Fruit fly (Drosophila melanogaster) whole organism, prepupa: ENCODE results near the gene CG12477.
A peak's percentile ranks its signal among the peaks of the same experiment; 100 is the strongest.

Experiments
- Blimp-1 ChIP-seq: fragments of 200-800 bp; sonication (Bioruptor generic); optimal IDR thresholded peaks from 3 replicates; lab custom pipeline; 2017; ENCODE audit warnings: missing biosample characterization, missing genetic modification characterization, mild to moderate bottlenecking, moderate library complexity, missing genetic modification reagents
- CG10669 ChIP-seq: fragments of 200-800 bp; sonication (Bioruptor generic); optimal IDR thresholded peaks from 3 replicates; lab custom pipeline; 2018; ENCODE audit warnings: missing biosample characterization, mild to moderate bottlenecking, missing genetic modification characterization, moderate library complexity
- CG11762 ChIP-seq: fragments of 200-800 bp; sonication (Bioruptor generic); optimal IDR thresholded peaks from 3 replicates; lab custom pipeline; 2016; ENCODE audit warnings: missing biosample characterization, missing genetic modification characterization; ENCODE audit not compliant: insufficient read depth
- CG11902 ChIP-seq: fragments of 200-800 bp; sonication (Bioruptor generic); optimal IDR thresholded peaks from 3 replicates; lab custom pipeline; 2016; ENCODE audit warnings: missing biosample characterization, missing genetic modification characterization
- CG15336 ChIP-seq: fragments of 200-800 bp; sonication (Bioruptor generic); IDR thresholded peaks from 2 replicates; pipeline ENCODE4 v1.3.6; 2022; ENCODE audit warnings: missing biosample characterization, missing genetic modification characterization
- CG1621 ChIP-seq: fragments of 200-800 bp; sonication (Bioruptor generic); optimal IDR thresholded peaks from 3 replicates; lab custom pipeline; 2018; ENCODE audit warnings: missing biosample characterization, mild to moderate bottlenecking, missing genetic modification characterization
- CG16779 ChIP-seq: fragments of 200-800 bp; sonication (Bioruptor generic); optimal IDR thresholded peaks from 3 replicates; lab custom pipeline; 2017; ENCODE audit warnings: missing biosample characterization, mild to moderate bottlenecking, missing genetic modification characterization
- CG3032 ChIP-seq: fragments of 200-800 bp; optimal IDR thresholded peaks from 2 replicates; lab custom pipeline; 2019; ENCODE audit warnings: missing biosample characterization, mild to moderate bottlenecking, missing genetic modification characterization, moderate library complexity
- CG31627 ChIP-seq: fragments of 200-800 bp; sonication (Bioruptor generic); optimal IDR thresholded peaks from 3 replicates; lab custom pipeline; 2016; ENCODE audit warnings: missing biosample characterization, missing genetic modification characterization
- CG34406 ChIP-seq: fragments of 200-800 bp; sonication (Bioruptor generic); optimal IDR thresholded peaks from 3 replicates; lab custom pipeline; 2016; ENCODE audit warnings: missing biosample characterization, missing genetic modification characterization
- CG3919 ChIP-seq: fragments of 200-800 bp; sonication (Bioruptor generic); optimal IDR thresholded peaks from 3 replicates; lab custom pipeline; 2016; ENCODE audit warnings: missing biosample characterization, missing genetic modification characterization
- CG4318 ChIP-seq: fragments of 200-800 bp; sonication (Bioruptor generic); optimal IDR thresholded peaks from 3 replicates; lab custom pipeline; 2017; ENCODE audit warnings: missing biosample characterization, mild to moderate bottlenecking, missing genetic modification characterization
- CG6163 ChIP-seq: fragments of 200-800 bp; sonication (Bioruptor generic); IDR thresholded peaks from 3 replicates; pipeline ENCODE4 v1.3.6; 2022; ENCODE audit warnings: missing biosample characterization, missing genetic modification characterization
- CG6808 ChIP-seq: fragments of 200-800 bp; sonication (Bioruptor generic); optimal IDR thresholded peaks from 3 replicates; lab custom pipeline; 2017; ENCODE audit warnings: missing biosample characterization, missing genetic modification characterization, mild to moderate bottlenecking, moderate library complexity, missing genetic modification reagents
- CG8319 ChIP-seq: fragments of 200-800 bp; sonication (Bioruptor generic); optimal IDR thresholded peaks from 3 replicates; lab custom pipeline; 2016; ENCODE audit warnings: missing biosample characterization, missing genetic modification characterization
- CG8632 ChIP-seq: fragments of 200-800 bp; sonication (Bioruptor generic); optimal IDR thresholded peaks from 3 replicates; lab custom pipeline; 2016; ENCODE audit warnings: missing biosample characterization, missing genetic modification characterization
- Eip75B ChIP-seq: fragments of 200-800 bp; sonication (Bioruptor generic); optimal IDR thresholded peaks from 3 replicates; lab custom pipeline; 2016; ENCODE audit warnings: missing biosample characterization, missing genetic modification characterization
- Eip78C ChIP-seq: fragments of 200-800 bp; sonication (Bioruptor generic); peaks from one replicate; lab custom pipeline; 2016; ENCODE audit warnings: missing biosample characterization, missing genetic modification characterization
- Ets21C ChIP-seq: fragments of 200-800 bp; sonication (Bioruptor generic); optimal IDR thresholded peaks from 3 replicates; lab custom pipeline; 2016; ENCODE audit warnings: missing biosample characterization, missing genetic modification characterization
- Ets96B ChIP-seq: fragments of 200-800 bp; optimal IDR thresholded peaks from 2 replicates; lab custom pipeline; 2019; ENCODE audit warnings: missing biosample characterization, mild to moderate bottlenecking, missing genetic modification characterization, moderate library complexity
- Hr38 ChIP-seq: sonication (Bioruptor generic); optimal IDR thresholded peaks from 2 replicates; lab custom pipeline; 2016; ENCODE audit warnings: missing biosample characterization, missing genetic modification characterization
- OdsH ChIP-seq: fragments of 200-800 bp; sonication (Bioruptor generic); optimal IDR thresholded peaks from 3 replicates; lab custom pipeline; 2016; ENCODE audit warnings: missing biosample characterization, missing genetic modification characterization
- Smox ChIP-seq: fragments of 200-800 bp; sonication (Bioruptor generic); optimal IDR thresholded peaks from 3 replicates; lab custom pipeline; 2016; ENCODE audit warnings: missing biosample characterization, missing genetic modification characterization
- Sox14 ChIP-seq: fragments of 200-800 bp; sonication (Bioruptor generic); optimal IDR thresholded peaks from 3 replicates; lab custom pipeline; 2016; ENCODE audit warnings: missing biosample characterization, missing genetic modification characterization
- achi ChIP-seq: fragments of 200-800 bp; sonication (Bioruptor generic); optimal IDR thresholded peaks from 3 replicates; lab custom pipeline; 2016; ENCODE audit warnings: missing biosample characterization, missing genetic modification characterization
- acj6 ChIP-seq: fragments of 200-800 bp; sonication (Bioruptor generic); optimal IDR thresholded peaks from 3 replicates; lab custom pipeline; 2016; ENCODE audit warnings: missing biosample characterization, missing genetic modification characterization
- dac ChIP-seq: fragments of 200-800 bp; sonication (Bioruptor generic); optimal IDR thresholded peaks from 2 replicates; lab custom pipeline; 2017; ENCODE audit warnings: missing biosample characterization, mild to moderate bottlenecking, missing genetic modification characterization
- esn ChIP-seq: fragments of 200-800 bp; sonication (Bioruptor generic); optimal IDR thresholded peaks from 2 replicates; lab custom pipeline; 2016; ENCODE audit warnings: missing biosample characterization, mild to moderate bottlenecking, missing genetic modification characterization, moderate library complexity
- fd59A ChIP-seq: fragments of 200-800 bp; sonication (Bioruptor generic); optimal IDR thresholded peaks from 2 replicates; lab custom pipeline; 2017; ENCODE audit warnings: missing biosample characterization, mild to moderate bottlenecking, missing genetic modification characterization, missing genetic modification reagents
- fd85E ChIP-seq: fragments of 200-800 bp; sonication (Bioruptor generic); optimal IDR thresholded peaks from 3 replicates; lab custom pipeline; 2016; ENCODE audit warnings: missing biosample characterization, missing genetic modification characterization
- fkh ChIP-seq: fragments of 200-800 bp; sonication (Bioruptor generic); optimal IDR thresholded peaks from 3 replicates; lab custom pipeline; 2017; ENCODE audit warnings: missing biosample characterization, mild to moderate bottlenecking, missing genetic modification characterization, moderate library complexity
- lz ChIP-seq: fragments of 200-800 bp; sonication (Bioruptor generic); optimal IDR thresholded peaks from 3 replicates; lab custom pipeline; 2016; ENCODE audit warnings: missing biosample characterization, missing genetic modification characterization
- pdm3 ChIP-seq: fragments of 200-800 bp; sonication (Bioruptor generic); optimal IDR thresholded peaks from 3 replicates; lab custom pipeline; 2016; ENCODE audit warnings: missing biosample characterization, missing genetic modification characterization
- salr ChIP-seq, 2 experiments: fragments of 200-800 bp; sonication (Bioruptor generic); optimal IDR thresholded peaks; 3 replicates each; lab custom pipeline; 2016 to 2018; ENCODE audit warnings: missing biosample characterization in 2 of 2, missing genetic modification characterization in 2 of 2, mild to moderate bottlenecking in 1 of 2
- spab ChIP-seq: fragments of 200-800 bp; sonication (Bioruptor generic); optimal IDR thresholded peaks from 2 replicates; lab custom pipeline; 2017; ENCODE audit warnings: missing biosample characterization, mild to moderate bottlenecking, missing genetic modification characterization, missing genetic modification reagents
- ss ChIP-seq, 2 experiments: fragments of 200-800 bp; sonication (Bioruptor generic); optimal IDR thresholded peaks; 2 replicates in 1 of 2; 3 replicates in 1 of 2; lab custom pipeline; 2017 to 2018; ENCODE audit warnings: mild to moderate bottlenecking in 2 of 2, missing biosample characterization in 2 of 2, missing genetic modification characterization in 2 of 2, moderate library complexity in 1 of 2
- topi ChIP-seq: fragments of 200-800 bp; sonication (Bioruptor generic); optimal IDR thresholded peaks from 3 replicates; lab custom pipeline; 2016; ENCODE audit warnings: missing biosample characterization, missing genetic modification characterization
- vri ChIP-seq: fragments of 200-800 bp; sonication (Bioruptor generic); optimal IDR thresholded peaks from 3 replicates; lab custom pipeline; 2016; ENCODE audit warnings: missing biosample characterization, mild to moderate bottlenecking, missing genetic modification characterization

CG12477 gene

DNA sequence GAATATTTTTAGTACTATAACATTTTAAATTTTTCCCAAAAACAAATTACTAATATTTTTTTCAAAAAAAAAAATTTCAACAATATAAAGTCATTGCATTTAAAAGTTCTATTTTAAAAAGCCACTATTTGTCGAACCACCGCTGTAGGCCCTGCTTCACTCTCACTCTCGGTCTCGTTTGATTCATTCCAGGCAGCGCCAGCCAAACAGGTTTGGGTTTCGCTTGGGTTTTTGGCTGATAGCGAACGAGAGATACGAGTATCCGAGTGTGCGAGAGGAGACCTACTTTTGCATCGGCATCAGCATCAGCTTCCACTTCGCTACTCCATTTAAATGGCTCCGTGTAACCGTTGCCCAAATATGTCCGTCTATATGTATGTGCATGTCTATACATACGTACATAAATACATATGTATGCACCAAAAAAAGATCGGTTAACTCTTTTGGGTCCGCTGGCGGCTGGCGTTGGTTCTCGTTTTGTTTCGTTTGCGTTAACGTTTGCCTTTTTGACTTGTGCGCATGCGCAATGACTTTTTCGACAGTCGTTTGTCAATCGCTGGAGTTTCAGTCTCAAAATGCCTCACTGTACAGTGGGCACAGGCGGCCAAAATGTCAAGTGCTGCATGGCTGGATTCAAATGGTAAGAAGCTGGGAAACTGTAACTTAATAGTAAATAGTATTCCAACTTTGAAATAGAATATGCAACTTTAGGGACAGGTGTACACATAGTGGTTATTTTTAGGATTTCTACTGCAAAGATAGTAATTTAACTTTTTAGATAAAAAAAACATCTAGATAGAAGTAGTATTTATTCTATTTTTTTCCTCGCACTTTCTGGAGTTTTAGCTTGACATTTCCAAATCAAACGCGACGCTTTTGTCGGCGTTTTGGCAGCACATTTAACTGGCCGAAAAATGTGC lies 46.0 kb upstream of the CG12477 start (continued):
- TF ChIP-seq Hr38 (GFP tag; lab: Kevin White, UChicago) (no peak), ss (GFP tag; optimal IDR thresholded peaks at IDR 0.05; lab: Kevin White, UChicago) (no peak), lz (GFP tag; lab: Kevin White, UChicago) (peak; percentile 40), Smox (GFP tag; lab: Kevin White, UChicago) (peak; percentile 53), CG34406 (GFP tag; lab: Kevin White, UChicago) (no peak), CG16779 (tag; lab: Kevin White, UChicago) (no peak), salr (GFP tag; optimal IDR thresholded peaks at IDR 0.05; lab: Kevin White, UChicago) (no peak), CG11902 (peak; percentile 5), CG8319 (GFP tag; lab: Kevin White, UChicago) (no peak), esn (GFP tag; lab: Kevin White, UChicago) (peak; percentile 57), dac (no peak), topi (peak; percentile 8), pdm3 (peak; percentile 63), Eip78C (GFP tag; lab: Kevin White, UChicago) (peak; percentile 85), CG6808 (GFP tag; lab: Kevin White, UChicago) (no peak), Eip75B (GFP tag; lab: Kevin White, UChicago) (peak; percentile 10), OdsH (GFP tag; lab: Kevin White, UChicago) (peak; percentile 61), CG31627 (GFP tag; lab: Kevin White, UChicago) (peak; percentile 46), fd85E (no peak), CG15336 (GFP tag; lab: Robert Waterston, UW) (peak; percentile 63), Blimp-1 (GFP tag; lab: Kevin White, UChicago) (peak; percentile 94), CG1621 (tag; lab: Kevin White, UChicago) (no peak), fd59A (GFP tag; lab: Kevin White, UChicago) (no peak), CG6163 (GFP tag; lab: Robert Waterston, UW) (peak; percentile 41; the same call in 2 of the 3 replicates), Ets21C (GFP tag; lab: Kevin White, UChicago) (peak; percentile 10), CG3919 (peak; percentile 25), CG11762 (GFP tag; lab: Kevin White, UChicago) (peak; percentile 17), CG8632 (peak; percentile 10), CG10669 (GFP tag; lab: Kevin White, UChicago) (no peak), vri (no peak), CG4318 (no peak), acj6 (GFP tag; lab: Kevin White, UChicago) (peak; percentile 50), CG3032 (tag; lab: Kevin White, UChicago) (no peak), fkh (GFP tag; lab: Kevin White, UChicago) (no peak), spab (GFP tag; lab: Kevin White, UChicago) (no peak), Sox14 (GFP tag; lab: Kevin White, UChicago) (peak; percentile 2), achi (GFP tag; lab: Kevin White, UChicago) (peak; percentile 45), Ets96B (tag; lab: Kevin White, UChicago) (no peak)
